Fruit fly (Drosophila melanogaster): ENCODE measurements around the gene Rrp46.

Rrp46 gene

dm6 chr3R:10377849-10378248, 35.3 kb upstream of the Rrp46 start, which contains the start of gene Rfx (continued):
- TF ChIP-seq Sox15 (GFP tag; optimal IDR thresholded peaks at IDR 0.05) (no peak), CG6854 (GFP tag; optimal IDR thresholded peaks at IDR 0.05) (peak; percentile 74), CG9139 (GFP tag; optimal IDR thresholded peaks at IDR 0.05) (no peak), fkh (GFP tag; optimal IDR thresholded peaks at IDR 0.05) (no peak), net (GFP tag; optimal IDR thresholded peaks at IDR 0.05) (no peak), CG6276 (GFP tag; optimal IDR thresholded peaks at IDR 0.05) (no peak), Ets21C (GFP tag; optimal IDR thresholded peaks at IDR 0.05) (no peak), Eip75B (GFP tag; optimal IDR thresholded peaks at IDR 0.05) (peak; percentile 22), achi (GFP tag; optimal IDR thresholded peaks at IDR 0.05) (no peak), CG6163 (GFP tag; IDR thresholded peaks at IDR 0.05) (no peak), CG32006 (GFP tag; optimal IDR thresholded peaks at IDR 0.05) (peak; percentile 80), CG10631 (GFP tag; optimal IDR thresholded peaks at IDR 0.05) (peak; percentile 0), CG4318 (GFP tag; optimal IDR thresholded peaks at IDR 0.05) (no peak), CG11294 (GFP tag; IDR thresholded peaks at IDR 0.05) (no peak), CG6792 (GFP tag; optimal IDR thresholded peaks at IDR 0.05) (no peak), Gug (GFP tag; IDR thresholded peaks at IDR 0.05) (no peak), spab (GFP tag; optimal IDR thresholded peaks at IDR 0.05) (no peak), CG34406 (GFP tag; optimal IDR thresholded peaks at IDR 0.05) (no peak), salr (GFP tag; optimal IDR thresholded peaks at IDR 0.05) (no peak), Smox (GFP tag; optimal IDR thresholded peaks at IDR 0.05) (no peak), acj6 (GFP tag; optimal IDR thresholded peaks at IDR 0.05) (no peak), CG3032 (tag; optimal IDR thresholded peaks at IDR 0.05) (peak; percentile 22), Hr38 (GFP tag; optimal IDR thresholded peaks at IDR 0.05) (no peak), lz (GFP tag; optimal IDR thresholded peaks at IDR 0.05) (no peak), Hr4 (GFP tag; optimal IDR thresholded peaks at IDR 0.05) (no peak), CG8119 (GFP tag; IDR thresholded peaks at IDR 0.05) (no peak), dsx (GFP tag; optimal IDR thresholded peaks at IDR 0.05; ENCODE audit: poor library complexity, severe bottlenecking) (peak; percentile 68), Ets96B (tag; optimal IDR thresholded peaks at IDR 0.05) (no peak), Eip78C (GFP tag) (peak; percentile 79), CG11762 (GFP tag; optimal IDR thresholded peaks at IDR 0.05; ENCODE audit: insufficient read depth) (no peak), Blimp-1 (GFP tag; optimal IDR thresholded peaks at IDR 0.05) (no peak), pdm3 (GFP tag; optimal IDR thresholded peaks at IDR 0.05) (no peak), cyc (GFP tag; optimal IDR thresholded peaks at IDR 0.05) (no peak), eg (GFP tag; IDR thresholded peaks at IDR 0.05) (no peak), CG11902 (GFP tag; optimal IDR thresholded peaks at IDR 0.05) (no peak), Eip93F (GFP tag; optimal IDR thresholded peaks at IDR 0.05) (no peak), CG3919 (GFP tag; optimal IDR thresholded peaks at IDR 0.05) (peak; percentile 24), fd85E (GFP tag; optimal IDR thresholded peaks at IDR 0.05) (no peak), ss (GFP tag; optimal IDR thresholded peaks at IDR 0.05) (peak; percentile 29 to 64), svp (GFP tag) (no peak), CG16779 (tag; optimal IDR thresholded peaks at IDR 0.05) (peak; percentile 3), OdsH (GFP tag; optimal IDR thresholded peaks at IDR 0.05) (no peak)

- no peak for TF ChIP-seq net (GFP tag; optimal IDR thresholded peaks at IDR 0.05)
- no peak for TF ChIP-seq svp (GFP tag)
- TF ChIP-seq ss (GFP tag; optimal IDR thresholded peaks at IDR 0.05): no peak
- no peak for TF ChIP-seq esn (GFP tag; optimal IDR thresholded peaks at IDR 0.05)
- no peak for TF ChIP-seq CG10669 (GFP tag; optimal IDR thresholded peaks at IDR 0.05)
- TF ChIP-seq CG6163 (GFP tag; IDR thresholded peaks at IDR 0.05): no peak
- TF ChIP-seq CG9139 (GFP tag; optimal IDR thresholded peaks at IDR 0.05): no peak
- no peak for TF ChIP-seq cyc (GFP tag; optimal IDR thresholded peaks at IDR 0.05)
- peak; percentile 35 for TF ChIP-seq CG6276 (GFP tag; optimal IDR thresholded peaks at IDR 0.05)
- no peak for TF ChIP-seq vri (GFP tag; optimal IDR thresholded peaks at IDR 0.05)
- TF ChIP-seq CG3032 (tag; optimal IDR thresholded peaks at IDR 0.05): no peak
- TF ChIP-seq Hr4 (GFP tag; optimal IDR thresholded peaks at IDR 0.05): peak; percentile 36
- TF ChIP-seq CG11294 (GFP tag; IDR thresholded peaks at IDR 0.05): no peak
- TF ChIP-seq lz (GFP tag; optimal IDR thresholded peaks at IDR 0.05): no peak
- TF ChIP-seq fkh (GFP tag; optimal IDR thresholded peaks at IDR 0.05): no peak
- TF ChIP-seq CG1621 (tag; optimal IDR thresholded peaks at IDR 0.05): no peak
- TF ChIP-seq Sox102F (GFP tag; optimal IDR thresholded peaks at IDR 0.05): no peak
- peak; percentile 50 for TF ChIP-seq CG32006 (GFP tag; optimal IDR thresholded peaks at IDR 0.05)
- TF ChIP-seq salr (GFP tag; optimal IDR thresholded peaks at IDR 0.05): peak in 1 of 2 experiments; percentile 38
- TF ChIP-seq CG15336 (GFP tag; IDR thresholded peaks at IDR 0.05): no peak
- no peak for TF ChIP-seq CG31627 (GFP tag; optimal IDR thresholded peaks at IDR 0.05)
- no peak for TF ChIP-seq CG11762 (GFP tag; optimal IDR thresholded peaks at IDR 0.05; ENCODE audit: insufficient read depth)
- peak; percentile 71 for TF ChIP-seq Eip78C (GFP tag)
- TF ChIP-seq fd59A (GFP tag; optimal IDR thresholded peaks at IDR 0.05): no peak
- no peak for TF ChIP-seq Met (GFP tag; optimal IDR thresholded peaks at IDR 0.05)
- no peak for TF ChIP-seq CG11902 (GFP tag; optimal IDR thresholded peaks at IDR 0.05)
Measured at dm6 chr3R:10378989-10379388, 34.1 kb upstream of the Rrp46 start.

Data from whole organism, prepupa.